Worm (Caenorhabditis elegans): ENCODE results near the gene C44B9.3.

Gene C44B9.3

DNA sequence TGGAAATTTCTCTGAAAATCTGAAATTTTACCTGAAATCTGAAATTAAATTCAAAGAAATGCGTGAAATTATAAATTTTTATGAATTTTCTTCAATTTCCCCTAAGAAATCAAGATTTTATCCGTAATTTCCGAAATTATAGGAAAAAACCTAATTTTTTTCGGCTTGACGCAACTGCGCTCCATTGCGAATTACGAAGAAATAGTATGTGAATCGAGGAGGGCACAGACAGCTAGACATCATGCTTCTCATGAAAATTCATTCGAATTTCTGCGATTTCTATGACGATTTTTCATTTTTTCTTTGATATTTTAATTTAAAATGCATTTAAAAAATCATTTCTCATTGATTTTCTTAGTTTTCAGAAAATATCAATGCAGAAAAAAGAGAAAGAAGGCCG, 2.0 kb upstream of the C44B9.3 start (continued):
- TF ChIP-seq lin-35 (GFP tag; optimal IDR thresholded peaks at IDR 0.05) = peak in 1 of 3 experiments; percentile 13
- no peak for TF ChIP-seq Y53F4B.3 (GFP tag; IDR thresholded peaks at IDR 0.05)
- TF ChIP-seq ztf-6 (GFP tag; IDR thresholded peaks at IDR 0.05) = no peak
- TF ChIP-seq madf-6 (GFP tag; IDR thresholded peaks at IDR 0.05) = peak; percentile 56
- no peak for TF ChIP-seq nfya-1 (tag; optimal IDR thresholded peaks at IDR 0.05; ENCODE audit: borderline replicate concordance, insufficient read depth)
- TF ChIP-seq zfh-2 (GFP tag; conservative IDR thresholded peaks at IDR 0.05) = no peak
- TF ChIP-seq dpff-1 (tag; optimal IDR thresholded peaks at IDR 0.05) = no peak
- no peak for TF ChIP-seq let-607 (tag; optimal IDR thresholded peaks at IDR 0.05)
- no peak for TF ChIP-seq ama-1 (optimal IDR thresholded peaks at IDR 0.05)
- no peak for TF ChIP-seq ama-1 (GFP tag; optimal IDR thresholded peaks at IDR 0.05)
- peak; percentile 6 for TF ChIP-seq lin-54 (GFP tag; optimal IDR thresholded peaks at IDR 0.05)
- no peak for TF ChIP-seq lir-1 (GFP tag; conservative IDR thresholded peaks at IDR 0.05)
- no peak for TF ChIP-seq sea-2 (GFP tag; IDR thresholded peaks at IDR 0.05)
- TF ChIP-seq hlh-12 (tag; optimal IDR thresholded peaks at IDR 0.05) = no peak
- TF ChIP-seq nhr-179 (tag; optimal IDR thresholded peaks at IDR 0.05) = no peak
- TF ChIP-seq aptf-3 (GFP tag; IDR thresholded peaks at IDR 0.05) = no peak
- no peak for TF ChIP-seq hlh-26 (GFP tag; conservative IDR thresholded peaks at IDR 0.05)
- TF ChIP-seq die-1 (tag; optimal IDR thresholded peaks at IDR 0.05) = no peak
- no peak for TF ChIP-seq ceh-79 (tag; optimal IDR thresholded peaks at IDR 0.05)
- TF ChIP-seq attf-5 (GFP tag; optimal IDR thresholded peaks at IDR 0.05) = peak; percentile 42
- TF ChIP-seq cebp-2 (GFP tag; IDR thresholded peaks at IDR 0.05) = no peak
- TF ChIP-seq madf-8 (GFP tag; conservative IDR thresholded peaks at IDR 0.05) = no peak
- TF ChIP-seq Y56A3A.18 (GFP tag; IDR thresholded peaks at IDR 0.05) = no peak
- TF ChIP-seq F52B5.7 (tag; optimal IDR thresholded peaks at IDR 0.05) = no peak

ce11 chrIII:10881462-10881861, 1.5 kb upstream of the C44B9.3 start, which contains the start of gene athp-1:
Gene athp-1 (plus strand): TSS chrIII:10881766.
- TF ChIP-seq ets-4 (GFP tag; optimal IDR thresholded peaks at IDR 0.05) (no peak), ztf-18 (tag; optimal IDR thresholded peaks at IDR 0.05) (no peak), Y67H2A.10 (GFP tag; conservative IDR thresholded peaks at IDR 0.05) (no peak), ceh-27 (GFP tag; optimal IDR thresholded peaks at IDR 0.05) (no peak), die-1 (tag; optimal IDR thresholded peaks at IDR 0.05) (no peak), Y95B8A.8 (GFP tag; IDR thresholded peaks at IDR 0.05) (no peak), atf-7 (tag; optimal IDR thresholded peaks at IDR 0.05) (no peak), Y53F4B.3 (GFP tag; IDR thresholded peaks at IDR 0.05) (no peak), ceh-58 (GFP tag; IDR thresholded peaks at IDR 0.05) (no peak), ztf-25 (GFP tag; IDR thresholded peaks at IDR 0.05) (no peak), lin-54 (GFP tag; optimal IDR thresholded peaks at IDR 0.05) (peak; percentile 65), let-607 (tag; optimal IDR thresholded peaks at IDR 0.05) (no peak), B0019.2 (GFP tag; conservative IDR thresholded peaks at IDR 0.05) (no peak), him-1 (tag; optimal IDR thresholded peaks at IDR 0.05) (no peak), cebp-1 (GFP tag; IDR thresholded peaks at IDR 0.05) (no peak), cebp-1 (tag; optimal IDR thresholded peaks at IDR 0.05) (no peak), Y79H2A.3 (GFP tag; conservative IDR thresholded peaks at IDR 0.05) (no peak), nhr-80 (tag; optimal IDR thresholded peaks at IDR 0.05) (no peak), mcd-1 (GFP tag; IDR thresholded peaks at IDR 0.05) (peak; percentile 33; the same call in 1 of the 2 replicates), egrh-3 (GFP tag; IDR thresholded peaks at IDR 0.05) (no peak), aptf-3 (GFP tag; IDR thresholded peaks at IDR 0.05) (no peak), nhr-179 (tag; optimal IDR thresholded peaks at IDR 0.05) (no peak), F55B11.4 (tag; optimal IDR thresholded peaks at IDR 0.05; ENCODE audit: borderline replicate concordance, insufficient read depth) (no peak), T26A5.8 (tag; optimal IDR thresholded peaks at IDR 0.05) (no peak), bed-1 (GFP tag; IDR thresholded peaks at IDR 0.05) (no peak), lin-26 (GFP tag; IDR thresholded peaks at IDR 0.05) (no peak), nfya-1 (tag; optimal IDR thresholded peaks at IDR 0.05; ENCODE audit: borderline replicate concordance, insufficient read depth) (no peak), athp-1 (tag; optimal IDR thresholded peaks at IDR 0.05) (peak; percentile 65), B0261.1 (tag; optimal IDR thresholded peaks at IDR 0.05) (no peak), ztf-28 (GFP tag; IDR thresholded peaks at IDR 0.05) (no peak), ztf-22 (GFP tag; optimal IDR thresholded peaks at IDR 0.05) (no peak), fkh-3 (tag; optimal IDR thresholded peaks at IDR 0.05) (no peak)

All from whole organism, young adult.